Fruit fly (Drosophila melanogaster) whole organism, wandering third instar larva: ENCODE results near the gene CG6652.

Experiments
- CG32264 ChIP-seq: fragments of 200-800 bp; sonication (Bioruptor generic); optimal IDR thresholded peaks from 2 replicates; lab custom pipeline; 2016; ENCODE audit warnings: missing biosample characterization, missing genetic modification characterization
- Dfd ChIP-seq: fragments of >200 bp; optimal IDR thresholded peaks from 2 replicates; lab custom pipeline; 2017; ENCODE audit warnings: missing biosample characterization, missing genetic modification characterization
- Dif ChIP-seq: fragments of 200-275, 200-300 bp; sonication (Bioruptor generic); optimal IDR thresholded peaks from 2 replicates; lab custom pipeline; 2018; ENCODE audit warnings: missing biosample characterization, missing genetic modification characterization; ENCODE audit not compliant: partially characterized antibody
- GATAd ChIP-seq: sonication (Bioruptor generic); optimal IDR thresholded peaks from 2 replicates; lab custom pipeline; 2016; ENCODE audit warnings: missing biosample characterization, missing genetic modification characterization
- HLH106 ChIP-seq: fragments of 200-800 bp; optimal IDR thresholded peaks from 3 replicates; lab custom pipeline; 2019; ENCODE audit warnings: missing biosample characterization, mild to moderate bottlenecking, missing genetic modification characterization, moderate library complexity
- Hnf4 ChIP-seq: fragments of 200-800 bp; sonication (Bioruptor generic); optimal IDR thresholded peaks from 2 replicates; lab custom pipeline; 2016; ENCODE audit warnings: missing biosample characterization, mild to moderate bottlenecking, missing genetic modification characterization
- Hr78 ChIP-seq: fragments of >200 bp; optimal IDR thresholded peaks from 2 replicates; lab custom pipeline; 2017; ENCODE audit warnings: missing biosample characterization, missing genetic modification characterization
- Hr83 ChIP-seq: fragments of 200-300 bp; sonication (Bioruptor generic); optimal IDR thresholded peaks from 2 replicates; lab custom pipeline; 2016; ENCODE audit warnings: missing biosample characterization, mild to moderate bottlenecking, missing genetic modification characterization, moderate library complexity; ENCODE audit not compliant: poor library complexity, severe bottlenecking
- Mio ChIP-seq: sonication (Bioruptor generic); optimal IDR thresholded peaks from 2 replicates; lab custom pipeline; 2016; ENCODE audit warnings: missing biosample characterization, missing genetic modification characterization
- Myc ChIP-seq: fragments of >200 bp; optimal IDR thresholded peaks from 2 replicates; lab custom pipeline; 2017
- N ChIP-seq: fragments of >200 bp; optimal IDR thresholded peaks from 2 replicates; lab custom pipeline; 2018; ENCODE audit warnings: missing biosample characterization, missing external identifiers, missing genetic modification characterization
- OdsH ChIP-seq: fragments of 200-800 bp; sonication (Bioruptor generic); optimal IDR thresholded peaks from 2 replicates; lab custom pipeline; 2016; ENCODE audit warnings: missing biosample characterization, mild to moderate bottlenecking, missing genetic modification characterization
- Rel ChIP-seq, 2 experiments: fragments of 200-800 bp; sonication (Bioruptor generic) in 1 of 2; optimal IDR thresholded peaks; 2 replicates in 1 of 2; 3 replicates in 1 of 2; lab custom pipeline; 2016 to 2019; ENCODE audit warnings: mild to moderate bottlenecking in 2 of 2, missing biosample characterization in 2 of 2, missing genetic modification characterization in 2 of 2, moderate library complexity in 1 of 2
- Sp1 ChIP-seq: fragments of 200-800 bp; sonication (Bioruptor generic); optimal IDR thresholded peaks from 3 replicates; lab custom pipeline; 2019; ENCODE audit warnings: missing biosample characterization, mild to moderate bottlenecking, missing genetic modification characterization, moderate library complexity
- Vsx2 ChIP-seq: fragments of 200-300, 225-300 bp; sonication (Bioruptor generic); optimal IDR thresholded peaks from 2 replicates; lab custom pipeline; 2018; ENCODE audit warnings: missing biosample characterization, missing genetic modification characterization; ENCODE audit not compliant: partially characterized antibody
- br ChIP-seq: fragments of 200-800 bp; sonication (Bioruptor generic); optimal IDR thresholded peaks from 2 replicates; lab custom pipeline; 2016; ENCODE audit warnings: missing biosample characterization, missing genetic modification characterization
- brk ChIP-seq: fragments of 200-800 bp; sonication (Bioruptor generic); optimal IDR thresholded peaks from 2 replicates; lab custom pipeline; 2016; ENCODE audit warnings: missing biosample characterization, mild to moderate bottlenecking, missing genetic modification characterization
- dl ChIP-seq, 2 experiments: fragments of 175-275, 200-275 bp in 1 of 2; fragments of 200-275 bp in 1 of 2; sonication (Bioruptor generic); optimal IDR thresholded peaks; lab custom pipeline; 2018; ENCODE audit warnings: mild to moderate bottlenecking in 2 of 2, missing biosample characterization in 2 of 2, missing genetic modification characterization in 2 of 2, moderate library complexity in 2 of 2; ENCODE audit not compliant: partially characterized antibody in 2 of 2, insufficient read depth in 1 of 2
- dmrt93B ChIP-seq: fragments of 200-800 bp; sonication (Bioruptor generic); optimal IDR thresholded peaks from 2 replicates; lab custom pipeline; 2018; ENCODE audit warnings: missing biosample characterization, mild to moderate bottlenecking, missing genetic modification characterization
- ey ChIP-seq: fragments of 200-800 bp; sonication (Bioruptor generic); optimal IDR thresholded peaks from 2 replicates; lab custom pipeline; 2016; ENCODE audit warnings: missing biosample characterization, missing genetic modification characterization
- foxo ChIP-seq, 2 experiments: fragments of 200-800 bp; sonication (Bioruptor generic); optimal IDR thresholded peaks; 2 replicates in 1 of 2; 3 replicates in 1 of 2; lab custom pipeline; 2016 to 2017; ENCODE audit warnings: missing biosample characterization in 2 of 2, missing genetic modification characterization in 2 of 2
- fru ChIP-seq: fragments of 200-800 bp; sonication (Bioruptor generic); optimal IDR thresholded peaks from 3 replicates; lab custom pipeline; 2016; ENCODE audit warnings: missing biosample characterization, mild to moderate bottlenecking, missing genetic modification characterization
- h ChIP-seq: fragments of 200-800 bp; sonication (Bioruptor generic); optimal IDR thresholded peaks from 3 replicates; lab custom pipeline; 2016; ENCODE audit warnings: missing biosample characterization, mild to moderate bottlenecking, missing genetic modification characterization
- jim ChIP-seq: fragments of 175-275, 200-325 bp; sonication (Bioruptor generic); optimal IDR thresholded peaks from 2 replicates; lab custom pipeline; 2016; ENCODE audit warnings: missing biosample characterization, mild to moderate bottlenecking, missing genetic modification characterization
- lola ChIP-seq: fragments of >200 bp; optimal IDR thresholded peaks from 2 replicates; lab custom pipeline; 2017; ENCODE audit warnings: missing biosample characterization, missing genetic modification characterization
- pan ChIP-seq: fragments of >200 bp; optimal IDR thresholded peaks from 2 replicates; lab custom pipeline; 2017
- psq ChIP-seq: fragments of 200-800 bp; sonication (Bioruptor generic); optimal IDR thresholded peaks from 3 replicates; lab custom pipeline; 2017; ENCODE audit warnings: missing biosample characterization, mild to moderate bottlenecking, missing genetic modification characterization, moderate library complexity
- rgr ChIP-seq: fragments of 200-800 bp; sonication (Bioruptor generic); optimal IDR thresholded peaks from 3 replicates; lab custom pipeline; 2016; ENCODE audit warnings: missing biosample characterization, mild to moderate bottlenecking, missing genetic modification characterization
- sage ChIP-seq: fragments of 200-800 bp; sonication (Bioruptor generic); optimal IDR thresholded peaks from 2 replicates; lab custom pipeline; 2016; ENCODE audit warnings: missing biosample characterization, mild to moderate bottlenecking, missing genetic modification characterization
- sv ChIP-seq: fragments of 200-800 bp; sonication (Bioruptor generic); optimal IDR thresholded peaks from 3 replicates; lab custom pipeline; 2016; ENCODE audit warnings: missing biosample characterization, missing genetic modification characterization
- tai ChIP-seq: sonication (Bioruptor generic); optimal IDR thresholded peaks from 2 replicates; lab custom pipeline; 2016; ENCODE audit warnings: missing biosample characterization, missing genetic modification characterization
- usp ChIP-seq: fragments of >200 bp; optimal IDR thresholded peaks from 2 replicates; lab custom pipeline; 2017; ENCODE audit warnings: missing biosample characterization, missing genetic modification characterization
- woc ChIP-seq: sonication (Bioruptor generic); optimal IDR thresholded peaks from 2 replicates; lab custom pipeline; 2016; ENCODE audit warnings: missing biosample characterization, mild to moderate bottlenecking, missing genetic modification characterization

Gene CG6652

DNA sequence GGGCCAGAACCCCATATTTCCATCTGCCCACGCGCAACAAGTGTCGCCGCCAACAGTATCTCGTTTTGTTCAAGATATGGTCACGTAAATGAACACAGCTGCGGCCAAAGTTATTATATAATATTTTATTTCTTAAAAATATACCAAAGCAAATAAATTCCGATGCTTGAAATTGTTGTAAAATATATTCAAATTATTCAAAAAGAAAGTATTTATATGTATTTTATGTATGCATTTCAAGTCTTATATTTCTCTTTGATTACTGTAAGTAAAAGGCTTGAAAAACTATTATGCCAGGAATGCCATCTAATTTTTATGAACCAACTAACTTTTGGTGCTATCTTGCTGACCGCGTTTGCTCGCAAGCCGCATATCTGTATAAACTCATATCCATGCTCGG, 33.5 kb downstream of the CG6652 start (continued):
- TF ChIP-seq usp (GFP tag; lab: Kevin White, UChicago), result no peak
- peak; percentile 84 for TF ChIP-seq OdsH (GFP tag; lab: Kevin White, UChicago)
- no peak for TF ChIP-seq Hr78
- peak; percentile 73 for TF ChIP-seq woc
- TF ChIP-seq Hnf4 (GFP tag; lab: Kevin White, UChicago), result no peak
- TF ChIP-seq Myc, result no peak
- no peak for TF ChIP-seq pan (lab: Kevin White, UChicago)
- TF ChIP-seq GATAd (GFP tag; lab: Kevin White, UChicago), result no peak

DNA sequence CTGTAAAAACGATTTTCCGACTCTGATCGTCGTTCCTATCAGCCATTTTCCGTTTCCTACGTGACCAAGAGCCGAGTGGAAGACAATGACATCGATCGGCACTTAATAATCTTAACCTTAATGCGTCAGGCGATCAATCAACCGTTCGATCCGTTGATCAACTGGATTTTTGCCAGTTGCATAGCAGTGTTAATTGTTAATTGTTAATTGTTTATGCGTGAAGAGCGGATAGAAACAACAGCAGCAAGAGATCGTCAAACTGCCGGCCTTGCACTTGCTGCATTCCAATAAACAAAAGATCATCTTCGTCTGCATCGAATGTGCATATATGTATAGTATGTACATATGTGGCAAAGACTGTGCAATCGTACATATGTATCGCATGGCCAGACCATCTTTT, 34.1 kb downstream of the CG6652 start:
- TF ChIP-seq Mio (GFP tag; lab: Kevin White, UChicago) (no peak), jim (GFP tag; lab: Kevin White, UChicago) (no peak), OdsH (GFP tag; lab: Kevin White, UChicago) (no peak), fru (no peak), Hr83 (GFP tag; lab: Kevin White, UChicago) (no peak), sv (GFP tag; lab: Kevin White, UChicago) (no peak), pan (lab: Kevin White, UChicago) (no peak), foxo (GFP tag; optimal IDR thresholded peaks at IDR 0.05; lab: Kevin White, UChicago) (no peak), lola (no peak), dl (GFP tag; optimal IDR thresholded peaks at IDR 0.05; lab: Kevin White, UChicago; ENCODE audit: insufficient read depth in 1 of 2, partially characterized antibody in 2 of 2) (no peak), Dfd (GFP tag; lab: Kevin White, UChicago) (no peak), Sp1 (GFP tag; lab: Kevin White, UChicago) (no peak), br (GFP tag; lab: Kevin White, UChicago) (no peak), tai (GFP tag; lab: Kevin White, UChicago) (no peak), rgr (GFP tag; lab: Kevin White, UChicago) (no peak), psq (GFP tag; lab: Kevin White, UChicago) (no peak), sage (GFP tag; lab: Kevin White, UChicago) (no peak), dmrt93B (no peak)
- TF ChIP-seq, all 38 proteins: peak for 0

DNA sequence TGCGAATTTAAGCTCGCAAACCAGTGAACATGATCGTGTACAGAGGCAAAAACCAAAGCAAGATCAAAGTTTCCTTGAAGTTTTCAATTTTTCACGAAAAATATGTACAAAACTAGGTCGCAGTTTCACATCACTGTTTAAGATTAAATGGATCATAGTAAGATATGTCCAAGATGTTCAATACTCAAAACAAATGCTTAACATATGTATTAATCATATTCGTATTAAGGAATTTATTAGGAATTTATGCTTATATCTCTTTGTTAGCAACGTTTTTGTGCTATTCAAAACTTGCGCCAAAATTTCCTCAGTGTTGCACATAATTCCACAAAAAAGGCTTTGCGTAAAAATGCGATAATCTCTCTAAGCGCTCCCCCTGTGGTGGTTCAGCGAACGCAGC, 35.3 kb downstream of the CG6652 start:
- TF ChIP-seq usp (GFP tag; lab: Kevin White, UChicago) (no peak), Sp1 (GFP tag; lab: Kevin White, UChicago) (no peak), dl (GFP tag; optimal IDR thresholded peaks at IDR 0.05; lab: Kevin White, UChicago; ENCODE audit: insufficient read depth in 1 of 2, partially characterized antibody in 2 of 2) (no peak), lola (no peak), OdsH (GFP tag; lab: Kevin White, UChicago) (no peak), fru (no peak), pan (lab: Kevin White, UChicago) (no peak), Dfd (GFP tag; lab: Kevin White, UChicago) (no peak), foxo (GFP tag; optimal IDR thresholded peaks at IDR 0.05; lab: Kevin White, UChicago) (no peak)

DNA sequence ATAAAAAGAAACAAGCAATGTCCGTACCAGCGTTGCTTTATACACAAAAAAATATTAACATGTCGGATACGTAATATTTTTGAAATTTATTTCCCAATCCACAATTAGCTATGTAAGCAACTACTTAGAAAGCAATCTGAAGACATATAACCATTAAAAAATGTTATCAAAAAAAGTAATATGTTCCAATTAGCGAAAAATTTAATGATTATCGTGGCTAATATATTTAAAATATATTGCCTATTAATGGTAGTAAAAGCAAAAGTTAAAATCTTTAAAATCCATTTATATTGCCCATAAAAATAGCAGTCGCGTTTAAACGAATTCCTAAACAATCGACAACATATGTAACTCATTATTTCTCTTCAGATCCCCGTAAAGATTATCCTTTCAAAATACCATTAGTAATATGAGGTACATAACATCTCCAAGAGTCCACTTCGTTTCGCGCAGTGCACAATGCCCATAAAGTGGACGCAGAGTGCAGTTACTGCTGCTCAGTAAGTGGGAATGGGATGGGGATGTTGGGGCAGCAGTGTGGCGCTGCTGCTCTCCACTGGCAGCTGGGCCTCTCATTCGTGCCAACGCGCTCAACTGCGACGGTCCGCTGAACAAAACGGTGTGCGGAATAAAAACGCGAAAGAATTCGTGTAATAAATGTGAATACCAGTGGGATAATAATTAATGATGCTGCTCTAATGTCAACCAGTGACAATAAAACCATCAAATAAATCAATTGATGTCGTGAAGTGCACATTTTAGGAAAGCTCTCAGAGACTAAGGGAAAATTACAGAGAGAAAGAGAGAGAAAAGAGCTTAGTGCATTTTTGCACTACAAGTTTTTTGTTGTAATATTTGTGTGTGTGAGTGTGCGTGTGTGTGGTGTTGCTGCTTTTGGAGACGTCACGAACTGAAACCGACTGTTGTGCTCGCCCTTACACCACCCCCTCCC, 36.3 kb downstream of the CG6652 start:
- TF ChIP-seq psq (GFP tag; lab: Kevin White, UChicago) (peak; percentile 43), sage (GFP tag; lab: Kevin White, UChicago) (no peak), Dfd (GFP tag; lab: Kevin White, UChicago) (no peak), fru (peak; percentile 56), OdsH (GFP tag; lab: Kevin White, UChicago) (peak; percentile 37), CG32264 (GFP tag; lab: Kevin White, UChicago) (no peak), h (GFP tag; lab: Kevin White, UChicago) (peak; percentile 60), dmrt93B (peak; percentile 49), lola (no peak), sv (GFP tag; lab: Kevin White, UChicago) (peak; percentile 13), br (GFP tag; lab: Kevin White, UChicago) (peak; percentile 16), Sp1 (GFP tag; lab: Kevin White, UChicago) (peak; percentile 69), Dif (GFP tag; lab: Kevin White, UChicago) (peak; percentile 58), Vsx2 (GFP tag; lab: Kevin White, UChicago) (peak; percentile 67), foxo (GFP tag; optimal IDR thresholded peaks at IDR 0.05; lab: Kevin White, UChicago) (peak in 1 of 2 experiments; percentile 62), Myc (no peak), woc (peak; percentile 67), rgr (GFP tag; lab: Kevin White, UChicago) (peak; percentile 56), N (GFP tag; lab: Kevin White, UChicago) (no peak), dl (GFP tag; optimal IDR thresholded peaks at IDR 0.05; lab: Kevin White, UChicago; ENCODE audit: insufficient read depth in 1 of 2, partially characterized antibody in 2 of 2) (peak in 1 of 2 experiments; percentile 43), jim (GFP tag; lab: Kevin White, UChicago) (no peak), ey (peak; percentile 62), HLH106 (tag; lab: Kevin White, UChicago) (peak; percentile 65), brk (GFP tag; lab: Kevin White, UChicago) (peak; percentile 20), Rel (GFP tag; optimal IDR thresholded peaks at IDR 0.05; lab: Kevin White, UChicago) (no peak), Rel (tag; optimal IDR thresholded peaks at IDR 0.05; lab: Kevin White, UChicago) (peak; percentile 32)
